Worm (Caenorhabditis elegans) whole organism, L4 larva: ENCODE measurements around the gene tag-151.

Experiments used
- F10B5.3 ChIP-seq: sonication (generic microtip); optimal IDR thresholded peaks from 2 replicates; lab custom pipeline; 2016; ENCODE audit warnings: mild to moderate bottlenecking, missing genetic modification characterization, missing compliant biosample characterization
- F44E2.7 ChIP-seq: fragments of 200-800 bp; sonication (Bioruptor generic); IDR thresholded peaks from 2 replicates; pipeline ENCODE4 v2.1.2; 2022; ENCODE audit warnings: missing genetic modification characterization, missing compliant biosample characterization
- F49E8.2 ChIP-seq: sonication (generic microtip); optimal IDR thresholded peaks from 2 replicates; lab custom pipeline; 2016; ENCODE audit warnings: missing compliant biosample characterization, mild to moderate bottlenecking, missing genetic modification characterization, borderline replicate concordance
- Y75B8A.6 ChIP-seq: fragments of 200-800 bp; sonication (Bioruptor generic); IDR thresholded peaks from 2 replicates; pipeline ENCODE4 v1.3.6; 2022; ENCODE audit warnings: missing genetic modification reagents, missing genetic modification characterization, missing compliant biosample characterization
- ZK546.5 ChIP-seq, 2 experiments: sonication (generic microtip); optimal IDR thresholded peaks; 2 replicates each; lab custom pipeline; 2017; ENCODE audit warnings: missing biosample characterization in 2 of 2, missing genetic modification characterization in 2 of 2
- aha-1 ChIP-seq: fragments of 150-350 bp; peaks from one replicate; lab custom pipeline; 2014; ENCODE audit warnings: missing biosample characterization, missing genetic modification characterization
- arid-1 ChIP-seq: fragments of 200-800 bp; sonication (Bioruptor generic); conservative IDR thresholded peaks from 2 replicates; pipeline ENCODE4 v1.3.6; 2022; ENCODE audit warnings: missing genetic modification reagents, missing genetic modification characterization, missing compliant biosample characterization
- ceh-20 ChIP-seq: fragments of 200-800 bp; sonication (Bioruptor generic); IDR thresholded peaks from 2 replicates; pipeline ENCODE4 v1.3.6; 2022; ENCODE audit warnings: missing genetic modification reagents, missing genetic modification characterization, missing compliant biosample characterization
- ceh-32 ChIP-seq: sonication (generic microtip); optimal IDR thresholded peaks from 2 replicates; lab custom pipeline; 2016; ENCODE audit warnings: mild to moderate bottlenecking, missing genetic modification characterization, missing compliant biosample characterization; ENCODE audit not compliant: poor library complexity
- ceh-62 ChIP-seq: sonication (generic microtip); optimal IDR thresholded peaks from 2 replicates; lab custom pipeline; 2017; ENCODE audit warnings: missing biosample characterization, missing genetic modification characterization
- daf-12 ChIP-seq: fragments of 150-350 bp; optimal IDR thresholded peaks from 2 replicates; lab custom pipeline; 2014; ENCODE audit warnings: missing biosample characterization, missing genetic modification reagents, missing genetic modification characterization
- daf-8 ChIP-seq: fragments of 200-800 bp; sonication (Bioruptor generic); IDR thresholded peaks from 2 replicates; pipeline ENCODE4 v1.3.6; 2022; ENCODE audit warnings: missing genetic modification characterization, missing compliant biosample characterization
- dmd-6 ChIP-seq: fragments of 200-800 bp; sonication (Bioruptor generic); IDR thresholded peaks from 2 replicates; pipeline ENCODE4 v1.3.6; 2022; ENCODE audit warnings: missing genetic modification reagents, missing genetic modification characterization, missing compliant biosample characterization
- dmd-8 ChIP-seq: fragments of 200-800 bp; sonication (Bioruptor generic); IDR thresholded peaks from 2 replicates; pipeline ENCODE4 v1.3.6; 2022; ENCODE audit warnings: missing genetic modification characterization, missing compliant biosample characterization
- duxl-1 ChIP-seq: sonication (generic microtip); optimal IDR thresholded peaks from 2 replicates; lab custom pipeline; 2016; ENCODE audit warnings: mild to moderate bottlenecking, missing genetic modification characterization, moderate library complexity, missing compliant biosample characterization; ENCODE audit not compliant: poor library complexity
- dve-1 ChIP-seq: sonication (generic microtip); optimal IDR thresholded peaks from 2 replicates; lab custom pipeline; 2017; ENCODE audit warnings: antibody characterized with exemption, mild to moderate bottlenecking, missing genetic modification characterization, missing compliant biosample characterization; ENCODE audit not compliant: insufficient read depth
- egl-27 ChIP-seq: sonication (generic microtip); optimal IDR thresholded peaks from 3 replicates; lab custom pipeline; 2017; ENCODE audit warnings: missing biosample characterization, missing genetic modification reagents, missing genetic modification characterization
- egl-43 ChIP-seq: fragments of 200-800 bp; sonication (Bioruptor generic); IDR thresholded peaks from 2 replicates; pipeline ENCODE4 v1.3.6; 2022; ENCODE audit warnings: missing genetic modification reagents, missing genetic modification characterization, missing compliant biosample characterization
- fos-1 ChIP-seq: fragments of 150-350 bp; optimal IDR thresholded peaks from 2 replicates; lab custom pipeline; 2014; ENCODE audit warnings: missing biosample characterization, missing genetic modification characterization
- hif-1 ChIP-seq, 2 experiments: sonication (generic microtip); optimal IDR thresholded peaks; 2 replicates each; lab custom pipeline; 2016 to 2017; ENCODE audit warnings: missing compliant biosample characterization in 2 of 2, missing genetic modification characterization in 2 of 2, missing genetic modification reagents in 2 of 2, missing genotype in 2 of 2, mild to moderate bottlenecking in 1 of 2
- hmg-1.1 ChIP-seq: fragments of 200-800 bp; sonication (Bioruptor generic); IDR thresholded peaks from 2 replicates; pipeline ENCODE4 v1.3.6; 2022; ENCODE audit warnings: missing genetic modification reagents, missing genetic modification characterization, missing compliant biosample characterization
- jun-1 ChIP-seq: fragments of 150-350 bp; optimal IDR thresholded peaks from 2 replicates; lab custom pipeline; 2014; ENCODE audit warnings: missing biosample characterization, missing genetic modification reagents, missing genetic modification characterization
- lim-7 ChIP-seq: fragments of 200-800 bp; sonication (Bioruptor generic); IDR thresholded peaks from 2 replicates; pipeline ENCODE4 v1.3.6; 2022; ENCODE audit warnings: missing genetic modification characterization, missing compliant biosample characterization
- lin-15B ChIP-seq: fragments of 150-350 bp; sonication (generic microtip); optimal IDR thresholded peaks from 3 replicates; lab custom pipeline; 2014; ENCODE audit warnings: missing biosample characterization, missing genetic modification characterization
- lin-29 ChIP-seq: fragments of 200-800 bp; sonication (Bioruptor generic); IDR thresholded peaks from 2 replicates; pipeline ENCODE4 v1.3.6; 2022; ENCODE audit warnings: missing genetic modification reagents, missing genetic modification characterization, missing compliant biosample characterization
- lin-38 ChIP-seq: fragments of 200-800 bp; sonication (Bioruptor generic); IDR thresholded peaks from 2 replicates; pipeline ENCODE4 v1.3.6; 2022; ENCODE audit warnings: missing genetic modification reagents, missing genetic modification characterization, missing compliant biosample characterization
- lin-39 ChIP-seq: fragments of 150-350 bp; optimal IDR thresholded peaks from 2 replicates; lab custom pipeline; 2014; ENCODE audit warnings: missing biosample characterization, missing genetic modification reagents, missing genetic modification characterization
- lir-3 ChIP-seq: sonication (generic microtip); optimal IDR thresholded peaks from 2 replicates; lab custom pipeline; 2016; ENCODE audit warnings: mild to moderate bottlenecking, missing genetic modification characterization, missing compliant biosample characterization
- madf-9 ChIP-seq: fragments of 200-800 bp; sonication (Bioruptor generic); conservative IDR thresholded peaks from 2 replicates; pipeline ENCODE4 v1.3.6; 2022; ENCODE audit warnings: missing genetic modification reagents, missing genetic modification characterization, missing compliant biosample characterization
- mdl-1 ChIP-seq, 2 experiments: fragments of 150-350 bp in 1 of 2; sonication (generic microtip) in 1 of 2; optimal IDR thresholded peaks; 2 replicates each; lab custom pipeline; 2014 to 2017; ENCODE audit warnings: missing biosample characterization in 2 of 2, missing genetic modification characterization in 2 of 2
- mes-2 ChIP-seq: sonication (generic microtip); optimal IDR thresholded peaks from 2 replicates; lab custom pipeline; 2016; ENCODE audit warnings: missing genotype, mild to moderate bottlenecking, missing genetic modification characterization, missing compliant biosample characterization; ENCODE audit not compliant: poor library complexity, severe bottlenecking
- mxl-3 ChIP-seq: fragments of 200-800 bp; sonication (Bioruptor generic); optimal IDR thresholded peaks from 2 replicates; lab custom pipeline; 2018; ENCODE audit warnings: mild to moderate bottlenecking, missing genetic modification characterization, missing compliant biosample characterization
- nhr-28 ChIP-seq: fragments of 150-350 bp; optimal IDR thresholded peaks from 2 replicates; lab custom pipeline; 2014; ENCODE audit warnings: missing biosample characterization, missing genetic modification characterization
- nhr-48 ChIP-seq: sonication (generic microtip); optimal IDR thresholded peaks from 2 replicates; lab custom pipeline; 2016; ENCODE audit warnings: mild to moderate bottlenecking, missing genetic modification characterization, missing compliant biosample characterization
- nhr-6 ChIP-seq: fragments of 150-350 bp; optimal IDR thresholded peaks from 2 replicates; lab custom pipeline; 2014; ENCODE audit warnings: missing biosample characterization, missing genetic modification characterization
- nhr-77 ChIP-seq: fragments of 150-350 bp; optimal IDR thresholded peaks from 2 replicates; lab custom pipeline; 2014; ENCODE audit warnings: missing biosample characterization, missing genetic modification characterization
- pha-4 ChIP-seq, 2 experiments: fragments of 150-350 bp in 1 of 2; fragments of 200-800 bp in 1 of 2; sonication (Bioruptor generic) in 1 of 2; IDR thresholded peaks in 1 of 2; optimal IDR thresholded peaks in 1 of 2; 2 replicates each; pipeline versions ENCODE4 v1.3.6 to Lab custom; 2014 to 2022; ENCODE audit warnings: missing genetic modification characterization in 2 of 2, missing genetic modification reagents in 2 of 2, missing biosample characterization in 1 of 2, missing compliant biosample characterization in 1 of 2
- pqm-1 ChIP-seq: sonication (generic microtip); optimal IDR thresholded peaks from 2 replicates; lab custom pipeline; 2017; ENCODE audit warnings: missing biosample characterization, missing genetic modification characterization
- saeg-2 ChIP-seq: fragments of 200-800 bp; sonication (Bioruptor generic); IDR thresholded peaks from 2 replicates; pipeline ENCODE4 v1.3.6; 2022; ENCODE audit warnings: missing genetic modification reagents, missing genetic modification characterization, missing compliant biosample characterization
- sdz-12 ChIP-seq: fragments of 200-800 bp; sonication (Bioruptor generic); optimal IDR thresholded peaks from 2 replicates; lab custom pipeline; 2018; ENCODE audit warnings: mild to moderate bottlenecking, missing genetic modification characterization, missing compliant biosample characterization
- snpc-1.2 ChIP-seq: fragments of 200-800 bp; sonication (Bioruptor generic); IDR thresholded peaks from 2 replicates; pipeline ENCODE4 v1.3.6; 2022; ENCODE audit warnings: missing genetic modification reagents, missing genetic modification characterization, missing compliant biosample characterization
- spr-1 ChIP-seq: sonication (generic microtip); optimal IDR thresholded peaks from 2 replicates; lab custom pipeline; 2016; ENCODE audit warnings: mild to moderate bottlenecking, missing genetic modification characterization, missing compliant biosample characterization
- tra-1 ChIP-seq: fragments of 200-800 bp; sonication (Bioruptor generic); IDR thresholded peaks from 2 replicates; pipeline ENCODE4 v1.3.6; 2022; ENCODE audit warnings: missing genetic modification reagents, missing genetic modification characterization, missing compliant biosample characterization
- unc-62 ChIP-seq, 3 experiments: fragments of 150-350 bp in 1 of 3; sonication (generic microtip); optimal IDR thresholded peaks in 2 of 3; peaks in 1 of 3; 1 replicate in 1 of 3; 2 replicates in 2 of 3; lab custom pipeline; 2014 to 2017; ENCODE audit warnings: missing biosample characterization in 3 of 3, missing genetic modification characterization in 3 of 3, missing genetic modification reagents in 3 of 3, missing genotype in 1 of 3
- vab-7 ChIP-seq: fragments of 200-800 bp; sonication (Bioruptor generic); IDR thresholded peaks from 2 replicates; pipeline ENCODE4 v1.3.6; 2022; ENCODE audit warnings: missing genetic modification reagents, missing genetic modification characterization, missing compliant biosample characterization
- zag-1 ChIP-seq: fragments of 150-350 bp; optimal IDR thresholded peaks from 2 replicates; lab custom pipeline; 2014; ENCODE audit warnings: missing biosample characterization, missing genetic modification characterization
- zfp-3 ChIP-seq: fragments of 200-800 bp; sonication (Bioruptor generic); conservative IDR thresholded peaks from 2 replicates; pipeline ENCODE4 v1.3.6; 2022; ENCODE audit warnings: missing genetic modification reagents, missing genetic modification characterization, missing compliant biosample characterization
- zip-2 ChIP-seq: fragments of 150-350 bp; optimal IDR thresholded peaks from 2 replicates; lab custom pipeline; 2014; ENCODE audit warnings: missing biosample characterization, missing genetic modification characterization

The tag-151 gene

ce11 chrII:4686941-4687340 is 23.1 kb upstream of the tag-151 start, which contains the start of gene sre-39:
Gene sre-39 (plus strand): TSS chrII:4687241.
- TF ChIP-seq zip-2, result no peak
- no peak for TF ChIP-seq mes-2
- TF ChIP-seq Y75B8A.6 (GFP tag; lab: Robert Waterston, UW), result no peak
- no peak for TF ChIP-seq daf-8 (GFP tag; lab: Robert Waterston, UW)
- TF ChIP-seq ceh-20 (GFP tag; lab: Robert Waterston, UW), result no peak
- no peak for TF ChIP-seq lin-15B (tag; lab: Kevin White, UChicago)
- TF ChIP-seq nhr-77 (tag; lab: Kevin White, UChicago), result no peak
- TF ChIP-seq aha-1 (tag; lab: Kevin White, UChicago), result no peak
- no peak for TF ChIP-seq sdz-12 (GFP tag; lab: Kevin White, UChicago)
- TF ChIP-seq F10B5.3 (tag; lab: Kevin White, UChicago), result no peak
- no peak for TF ChIP-seq lim-7 (GFP tag; lab: Robert Waterston, UW)

- TF ChIP-seq jun-1 (no peak), lin-39 (tag; lab: Kevin White, UChicago) (no peak), zfp-3 (GFP tag; lab: Robert Waterston, UW) (no peak), dmd-8 (GFP tag; lab: Robert Waterston, UW) (no peak), ZK546.5 (tag; optimal IDR thresholded peaks at IDR 0.05; lab: Kevin White, UChicago) (no peak), lin-38 (GFP tag; lab: Robert Waterston, UW) (no peak), egl-27 (tag; lab: Kevin White, UChicago) (no peak), daf-12 (tag; lab: Kevin White, UChicago) (no peak), mes-2 (no peak), zag-1 (no peak), spr-1 (no peak), dmd-6 (no peak), daf-8 (GFP tag; lab: Robert Waterston, UW) (no peak), vab-7 (GFP tag; lab: Robert Waterston, UW) (no peak), hif-1 (tag; optimal IDR thresholded peaks at IDR 0.05; lab: Kevin White, UChicago) (no peak), lir-3 (no peak), F44E2.7 (no peak), mxl-3 (GFP tag; lab: Kevin White, UChicago) (no peak)
These were observed 20.6 kb upstream of the tag-151 start, which contains the start of gene F10G7.12 for ce11 chrII:4689477-4689876. Gene F10G7.12 (plus strand): TSS chrII:4689777.

ce11 chrII:4693129-4693528 is 16.9 kb upstream of the tag-151 start, which contains the start of gene F10G7.5:
Gene F10G7.5 (plus strand): TSS chrII:4693414.
- no peak for TF ChIP-seq ceh-62
- no peak for TF ChIP-seq unc-62 (GFP tag; optimal IDR thresholded peaks at IDR 0.05 in 1 of 2; lab: Kevin White, UChicago)
- no peak for TF ChIP-seq unc-62 (tag; optimal IDR thresholded peaks at IDR 0.05; lab: Kevin White, UChicago)
- TF ChIP-seq tra-1 (GFP tag; lab: Robert Waterston, UW), result no peak
- no peak for TF ChIP-seq hmg-1.1 (GFP tag; lab: Robert Waterston, UW)
- TF ChIP-seq dve-1 (tag; lab: Kevin White, UChicago), result no peak
- no peak for TF ChIP-seq zip-2
- no peak for TF ChIP-seq egl-43 (GFP tag; lab: Robert Waterston, UW)
- no peak for TF ChIP-seq arid-1
- peak; percentile 31 for TF ChIP-seq nhr-28 (tag; lab: Kevin White, UChicago)
- TF ChIP-seq pha-4 (GFP tag; IDR thresholded peaks at IDR 0.05; lab: Robert Waterston, UW), result no peak
- no peak for TF ChIP-seq pha-4 (tag; optimal IDR thresholded peaks at IDR 0.05; lab: Kevin White, UChicago)
- TF ChIP-seq duxl-1 (tag; lab: Kevin White, UChicago), result no peak
- no peak for TF ChIP-seq vab-7 (GFP tag; lab: Robert Waterston, UW)
- TF ChIP-seq madf-9 (GFP tag; lab: Robert Waterston, UW), result no peak
- TF ChIP-seq pqm-1 (tag; lab: Kevin White, UChicago), result peak; percentile 34
- no peak for TF ChIP-seq F49E8.2 (tag; lab: Kevin White, UChicago)
- no peak for TF ChIP-seq zag-1
- TF ChIP-seq nhr-48 (tag; lab: Kevin White, UChicago), result peak; percentile 7
- no peak for TF ChIP-seq mdl-1 (tag; optimal IDR thresholded peaks at IDR 0.05; lab: Kevin White, UChicago)
- TF ChIP-seq fos-1, result no peak
- TF ChIP-seq dmd-6, result no peak
- no peak for TF ChIP-seq lin-29 (GFP tag; lab: Robert Waterston, UW)
- TF ChIP-seq snpc-1.2 (GFP tag; lab: Robert Waterston, UW), result no peak
- no peak for TF ChIP-seq ceh-32 (tag; lab: Kevin White, UChicago)
- TF ChIP-seq nhr-6 (tag; lab: Kevin White, UChicago), result no peak
- TF ChIP-seq sdz-12 (GFP tag; lab: Kevin White, UChicago), result no peak
- TF ChIP-seq saeg-2 (GFP tag; lab: Robert Waterston, UW), result no peak
